Fruit fly (Drosophila melanogaster): ENCODE data around the gene CG42704.

Gene CG42704

DNA sequence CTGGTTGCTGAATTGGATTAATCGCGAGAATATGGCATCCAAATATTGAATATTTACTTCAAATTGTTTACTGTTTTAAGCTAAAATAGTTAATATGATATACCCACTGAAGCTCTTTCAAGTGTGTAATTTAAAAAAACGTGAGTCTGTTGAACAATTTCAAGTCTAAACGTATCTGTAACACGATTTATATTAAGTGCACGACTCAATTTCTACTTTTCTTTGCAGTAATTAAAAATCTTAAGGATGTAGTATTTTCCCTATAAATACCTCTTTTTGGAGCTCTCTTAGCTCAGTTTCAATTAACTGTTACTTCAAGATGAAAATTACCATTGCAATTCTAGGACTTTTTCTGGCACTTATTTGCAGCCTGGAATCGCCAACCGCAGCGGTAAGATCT lies at the start of gene CG42704:
Gene CG42704 (plus strand): TSS at position 301 of the 400 bp plus-strand sequence.
- TF ChIP-seq h (optimal IDR thresholded peaks at IDR 0.05) = no peak
- TF ChIP-seq Myc (optimal IDR thresholded peaks at IDR 0.05) = no peak
- TF ChIP-seq ttk (optimal IDR thresholded peaks at IDR 0.05) = no peak
- no peak for TF ChIP-seq insv (optimal IDR thresholded peaks at IDR 0.05)
- TF ChIP-seq Sin3A (optimal IDR thresholded peaks at IDR 0.05) = no peak
- no peak for TF ChIP-seq psq (optimal IDR thresholded peaks at IDR 0.05)

DNA sequence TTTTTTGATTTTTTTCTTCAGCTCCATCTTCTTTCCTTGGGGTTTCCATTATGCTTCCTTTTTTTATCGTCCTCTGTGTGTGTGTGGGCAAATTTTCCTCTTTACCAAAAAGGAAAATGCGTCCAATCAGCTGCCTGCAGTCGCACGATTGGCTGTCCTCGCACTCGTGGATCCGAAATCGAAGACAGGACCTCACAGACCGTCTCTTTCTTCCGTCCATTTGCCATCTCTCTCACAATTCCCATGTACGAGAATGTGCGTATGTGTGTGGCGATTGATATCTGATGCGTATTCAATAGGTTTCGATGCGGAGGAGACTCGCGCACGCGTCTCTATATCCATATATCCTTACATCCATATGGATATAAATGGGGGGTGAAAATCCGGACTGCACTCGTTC lies 44.1 kb upstream of the CG42704 start:
- no peak for TF ChIP-seq insv (optimal IDR thresholded peaks at IDR 0.05)
- no peak for TF ChIP-seq h (optimal IDR thresholded peaks at IDR 0.05)
- TF ChIP-seq Myc (optimal IDR thresholded peaks at IDR 0.05) = no peak
- no peak for TF ChIP-seq Sin3A (optimal IDR thresholded peaks at IDR 0.05)
- no peak for TF ChIP-seq ttk (optimal IDR thresholded peaks at IDR 0.05)
- TF ChIP-seq psq (optimal IDR thresholded peaks at IDR 0.05) = no peak

DNA sequence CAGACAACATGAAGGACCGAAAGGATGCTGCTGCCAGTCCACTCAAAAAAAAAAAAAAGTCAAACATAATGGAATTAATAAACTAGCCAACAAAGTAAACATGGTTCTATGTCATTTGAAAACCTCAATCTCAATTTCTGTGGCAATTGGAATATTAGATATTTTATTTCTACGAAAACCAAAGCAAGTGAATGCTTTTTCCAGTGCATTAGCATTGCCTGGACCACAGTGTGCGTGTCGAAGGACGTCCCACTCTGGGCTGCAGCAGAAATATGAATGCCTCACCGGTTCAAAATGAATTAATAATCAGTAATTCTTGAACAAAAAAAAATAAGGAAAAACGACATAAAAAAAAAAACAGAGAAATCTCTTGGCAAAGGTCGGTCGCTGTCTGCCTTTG lies 40.0 kb upstream of the CG42704 start:
- TF ChIP-seq ttk (optimal IDR thresholded peaks at IDR 0.05) (no peak), h (optimal IDR thresholded peaks at IDR 0.05) (no peak), Sin3A (optimal IDR thresholded peaks at IDR 0.05) (no peak), psq (optimal IDR thresholded peaks at IDR 0.05) (no peak), Myc (optimal IDR thresholded peaks at IDR 0.05) (no peak), insv (optimal IDR thresholded peaks at IDR 0.05) (no peak)

DNA sequence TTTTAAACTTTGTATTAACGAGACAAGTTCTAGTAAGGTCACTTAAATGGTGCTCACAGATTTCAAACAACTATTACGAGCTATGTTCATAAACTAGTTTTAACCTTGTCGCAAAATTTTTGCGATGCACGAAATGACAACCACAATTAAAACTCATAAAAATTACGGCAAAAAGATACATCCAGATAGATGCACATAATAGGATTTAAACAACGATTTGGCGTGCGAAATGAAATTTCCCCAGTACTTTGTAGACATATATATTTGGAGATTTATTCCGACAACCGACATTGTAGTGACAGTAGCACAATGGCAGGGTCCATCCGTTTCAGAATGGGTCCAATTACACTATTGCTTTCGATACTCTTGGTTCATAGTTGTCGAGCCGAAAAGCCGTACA lies 34.6 kb upstream of the CG42704 start, which contains the start of gene CheA7a:
Gene CheA7a (plus strand): TSS at position 301 of the 400 bp plus-strand sequence.
- TF ChIP-seq Myc (optimal IDR thresholded peaks at IDR 0.05) (no peak), ttk (optimal IDR thresholded peaks at IDR 0.05) (no peak), psq (optimal IDR thresholded peaks at IDR 0.05) (no peak), h (optimal IDR thresholded peaks at IDR 0.05) (no peak), Sin3A (optimal IDR thresholded peaks at IDR 0.05) (no peak), insv (optimal IDR thresholded peaks at IDR 0.05) (no peak)

DNA sequence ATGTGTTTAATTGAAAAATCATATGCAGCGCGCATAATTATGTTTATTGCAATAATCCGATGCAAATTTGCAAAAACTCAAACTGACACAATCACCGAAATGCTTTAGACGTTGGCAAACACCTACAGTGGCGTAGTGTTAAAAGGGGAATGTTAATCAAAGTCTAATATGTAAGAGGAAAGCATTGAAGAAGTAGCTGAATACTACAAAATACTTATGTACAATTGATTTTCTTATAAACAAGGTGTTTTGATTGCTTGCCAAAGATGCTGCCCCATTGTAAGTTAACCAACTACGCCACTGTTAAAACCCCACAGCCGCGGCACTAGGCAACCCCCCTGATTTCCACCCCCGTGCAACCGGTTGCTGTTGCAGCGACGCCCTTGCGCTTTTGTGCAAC lies 32.9 kb upstream of the CG42704 start:
- TF ChIP-seq Sin3A (optimal IDR thresholded peaks at IDR 0.05) (no peak), ttk (optimal IDR thresholded peaks at IDR 0.05) (no peak), Myc (optimal IDR thresholded peaks at IDR 0.05) (no peak), psq (optimal IDR thresholded peaks at IDR 0.05) (no peak), h (optimal IDR thresholded peaks at IDR 0.05) (no peak), insv (optimal IDR thresholded peaks at IDR 0.05) (no peak)

DNA sequence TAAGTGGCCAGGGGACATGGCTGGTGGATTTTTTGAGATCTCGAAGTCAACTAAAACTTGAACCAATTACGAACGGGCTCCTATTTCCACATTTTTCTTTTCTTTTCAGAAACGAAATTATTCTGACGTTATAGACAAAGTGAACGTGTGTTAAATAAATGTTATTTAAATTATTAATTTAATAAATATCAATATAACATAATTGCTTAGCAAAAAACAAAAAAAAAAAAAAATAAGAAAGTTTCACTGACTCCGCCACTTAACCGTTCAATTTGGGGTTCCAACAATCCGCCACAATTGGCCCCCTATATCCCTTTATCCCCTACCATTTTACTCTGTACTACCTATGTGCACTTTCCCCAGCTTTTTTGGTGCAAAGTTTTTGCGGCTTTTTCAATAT lies 29.6 kb upstream of the CG42704 start, which contains the start of gene CG42781:
Gene CG42781 (minus strand): TSS at position 101 of the 400 bp plus-strand sequence.
- no peak for TF ChIP-seq Myc (optimal IDR thresholded peaks at IDR 0.05)

DNA sequence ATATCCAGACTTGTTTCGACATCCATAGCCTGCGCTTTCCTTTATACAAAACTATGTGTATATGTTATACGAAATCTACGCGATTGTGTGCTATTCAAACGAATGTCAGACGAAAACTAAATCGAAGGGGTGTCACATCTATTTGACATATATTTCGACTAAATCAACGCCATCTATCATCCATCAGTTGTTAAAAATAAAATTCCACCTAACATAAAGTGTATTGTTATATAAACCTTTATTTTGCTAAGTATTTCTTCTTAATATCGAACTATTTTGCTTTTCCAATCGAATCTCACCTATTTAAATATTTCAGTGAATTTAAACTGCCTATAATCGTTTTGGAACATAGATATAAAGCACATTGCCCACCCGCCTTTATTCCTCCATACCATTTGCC lies 9.4 kb upstream of the CG42704 start, which contains the start of gene CG15035:
Gene CG15035 (minus strand): TSS at position 101 of the 400 bp plus-strand sequence.
- TF ChIP-seq h (optimal IDR thresholded peaks at IDR 0.05) (no peak), Sin3A (optimal IDR thresholded peaks at IDR 0.05) (no peak), psq (optimal IDR thresholded peaks at IDR 0.05) (no peak), ttk (optimal IDR thresholded peaks at IDR 0.05) (no peak), insv (optimal IDR thresholded peaks at IDR 0.05) (no peak), Myc (optimal IDR thresholded peaks at IDR 0.05) (no peak)

DNA sequence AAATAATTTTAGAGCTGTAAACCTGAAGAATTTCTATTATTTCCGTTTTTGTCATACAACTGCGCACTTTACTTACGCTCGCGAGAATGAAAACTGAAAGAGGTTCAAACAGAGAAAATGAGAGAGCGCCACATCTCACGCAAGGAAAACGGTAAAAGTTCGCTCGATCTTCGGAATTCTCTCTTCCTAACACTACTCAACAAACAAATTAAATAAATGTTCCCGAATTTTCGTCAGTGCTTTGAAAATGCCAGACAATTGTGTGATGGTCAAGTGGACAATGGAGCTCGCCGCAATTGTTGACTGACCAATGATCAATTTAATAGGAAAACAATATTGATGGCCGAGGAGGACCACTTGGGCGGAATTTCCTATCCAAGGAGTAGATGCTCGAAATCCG lies 6.8 kb upstream of the CG42704 start, which contains the start of gene CG1677:
Gene CG1677 (minus strand): TSS at position 101 of the 400 bp plus-strand sequence.
- TF ChIP-seq insv (optimal IDR thresholded peaks at IDR 0.05) = no peak

DNA sequence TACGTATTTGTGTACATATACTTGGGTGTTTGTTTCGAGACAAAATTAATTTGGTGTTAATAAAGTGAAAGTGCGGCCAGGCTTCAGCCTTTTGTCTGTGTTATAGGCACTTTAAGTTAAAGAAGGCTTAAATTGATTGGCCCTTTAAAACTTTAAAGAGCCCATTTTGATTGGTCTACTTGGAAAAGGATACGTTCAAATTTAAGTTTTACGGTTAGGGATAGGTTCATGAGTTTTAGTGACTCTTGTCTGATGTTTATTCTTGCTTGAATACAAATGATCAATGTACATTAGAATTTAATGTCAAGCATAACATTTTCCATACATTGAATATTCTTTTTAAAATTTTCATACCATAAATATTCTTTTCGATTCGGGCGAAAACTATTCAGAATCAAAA lies 5.6 kb upstream of the CG42704 start, which contains the start of gene CG32727:
Gene CG32727 (plus strand): TSS at position 301 of the 400 bp plus-strand sequence.
- no peak for TF ChIP-seq ttk (optimal IDR thresholded peaks at IDR 0.05)
- TF ChIP-seq Myc (optimal IDR thresholded peaks at IDR 0.05) = no peak
- no peak for TF ChIP-seq psq (optimal IDR thresholded peaks at IDR 0.05)
- TF ChIP-seq Sin3A (optimal IDR thresholded peaks at IDR 0.05) = no peak
- TF ChIP-seq h (optimal IDR thresholded peaks at IDR 0.05) = no peak
- TF ChIP-seq insv (optimal IDR thresholded peaks at IDR 0.05) = no peak

DNA sequence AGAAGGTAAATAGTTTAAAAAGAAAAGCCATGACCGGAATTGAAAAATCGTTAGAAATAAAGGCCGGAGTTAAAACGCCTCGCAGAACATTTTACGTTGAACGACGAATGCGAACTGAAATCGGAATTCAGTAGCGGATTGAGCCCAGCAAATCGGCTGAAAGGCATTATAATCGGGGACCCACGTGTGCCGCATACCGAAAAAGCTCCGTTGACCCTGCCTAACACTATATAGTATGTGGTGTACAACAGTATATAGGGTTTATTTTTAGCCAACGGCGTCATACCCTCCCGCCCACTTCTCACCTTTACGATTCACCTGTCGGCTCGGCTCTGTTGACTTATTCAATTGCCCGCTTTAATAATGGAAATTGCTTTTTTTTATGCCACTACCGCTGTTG lies 662 bp upstream of the CG42704 start, which contains the start of gene CG42246:
Gene CG42246 (minus strand): TSS at position 101 of the 400 bp plus-strand sequence.
- TF ChIP-seq Myc (optimal IDR thresholded peaks at IDR 0.05) = no peak
- no peak for TF ChIP-seq ttk (optimal IDR thresholded peaks at IDR 0.05)
- no peak for TF ChIP-seq Sin3A (optimal IDR thresholded peaks at IDR 0.05)
- TF ChIP-seq psq (optimal IDR thresholded peaks at IDR 0.05) = no peak
- TF ChIP-seq h (optimal IDR thresholded peaks at IDR 0.05) = no peak
- TF ChIP-seq insv (optimal IDR thresholded peaks at IDR 0.05) = no peak

DNA sequence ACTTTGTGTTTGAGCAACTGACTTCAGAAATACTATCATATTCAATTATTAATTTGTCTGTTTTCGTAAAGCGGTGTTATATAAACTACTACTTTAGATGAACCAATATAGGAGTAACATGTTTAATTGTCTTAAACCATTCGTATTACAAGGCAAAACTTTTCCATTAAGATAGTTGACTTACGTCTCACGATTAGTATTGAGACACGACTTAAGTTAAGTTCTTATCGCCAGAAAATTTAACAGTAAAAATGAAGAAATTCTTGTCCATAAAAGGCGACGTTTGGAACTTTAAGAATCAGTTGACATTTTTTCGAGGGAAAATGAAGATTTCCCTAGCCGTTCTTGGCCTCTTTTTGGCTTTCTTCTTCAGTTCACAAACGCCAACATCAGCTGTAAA lies 1.1 kb downstream of the CG42704 start, which contains the start of gene CG42705:
Gene CG42705 (plus strand): TSS at position 301 of the 400 bp plus-strand sequence.
- TF ChIP-seq insv (optimal IDR thresholded peaks at IDR 0.05) (no peak), h (optimal IDR thresholded peaks at IDR 0.05) (no peak), ttk (optimal IDR thresholded peaks at IDR 0.05) (no peak), Myc (optimal IDR thresholded peaks at IDR 0.05) (no peak), Sin3A (optimal IDR thresholded peaks at IDR 0.05) (no peak), psq (optimal IDR thresholded peaks at IDR 0.05) (no peak)

DNA sequence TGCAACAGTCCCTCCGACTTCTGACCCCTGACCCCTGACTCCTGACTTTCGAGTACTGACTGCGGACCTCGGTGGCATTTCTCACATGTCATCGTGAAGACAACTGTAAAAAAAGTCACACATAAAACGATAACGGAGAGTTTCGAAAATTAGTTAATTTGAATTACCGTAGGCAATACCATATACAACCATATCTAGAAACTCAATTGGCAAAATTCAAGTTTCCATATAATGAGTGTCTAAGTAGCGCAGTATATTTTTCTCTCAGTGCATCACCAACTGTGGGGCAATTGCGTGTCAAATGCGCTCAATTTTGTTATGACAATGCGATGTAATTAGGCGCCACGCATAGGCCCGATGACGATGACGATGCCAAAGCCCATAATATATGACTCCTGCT lies 2.6 kb downstream of the CG42704 start:
- no peak for TF ChIP-seq insv (optimal IDR thresholded peaks at IDR 0.05)
- TF ChIP-seq ttk (optimal IDR thresholded peaks at IDR 0.05) = no peak
- no peak for TF ChIP-seq Sin3A (optimal IDR thresholded peaks at IDR 0.05)
- no peak for TF ChIP-seq Myc (optimal IDR thresholded peaks at IDR 0.05)
- TF ChIP-seq psq (optimal IDR thresholded peaks at IDR 0.05) = no peak
- TF ChIP-seq h (optimal IDR thresholded peaks at IDR 0.05) = no peak

DNA sequence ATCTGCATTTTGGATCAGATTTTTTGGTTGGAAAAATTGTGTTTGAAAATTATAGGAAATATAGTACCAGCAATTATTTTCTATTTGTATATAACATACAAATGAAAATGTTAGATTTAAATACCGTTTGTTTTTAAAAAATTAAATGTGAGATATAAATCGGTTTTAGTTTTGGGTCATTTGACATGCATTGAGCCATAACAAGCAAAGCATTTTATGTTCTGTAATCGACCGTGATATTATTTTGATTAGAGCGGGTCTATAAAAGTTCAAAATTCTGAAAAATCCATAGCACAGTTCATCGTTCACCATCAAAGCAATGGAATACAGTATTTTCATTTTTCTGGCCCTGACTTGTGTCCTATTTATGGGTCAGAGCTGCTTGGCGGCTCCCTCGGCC lies 4.5 kb downstream of the CG42704 start, which contains the start of gene CG34337:
Gene CG34337 (plus strand): TSS at position 301 of the 400 bp plus-strand sequence.
- TF ChIP-seq insv (optimal IDR thresholded peaks at IDR 0.05) (no peak), ttk (optimal IDR thresholded peaks at IDR 0.05) (no peak), h (optimal IDR thresholded peaks at IDR 0.05) (no peak), Myc (optimal IDR thresholded peaks at IDR 0.05) (no peak), psq (optimal IDR thresholded peaks at IDR 0.05) (no peak), Sin3A (optimal IDR thresholded peaks at IDR 0.05) (no peak)

All from Kc167 (cell line).